Worm (Caenorhabditis elegans) whole organism, young adult: Measurements from ENCODE around the gene F13D12.10.

Experiments used
- B0019.2 ChIP-seq: fragments of 200-800 bp; sonication (Bioruptor generic); conservative IDR thresholded peaks from 2 replicates; pipeline ENCODE4 v1.3.6; 2022; ENCODE audit warnings: missing genetic modification reagents, missing genetic modification characterization, missing compliant biosample characterization
- C17E4.6 ChIP-seq: fragments of 200-800 bp; sonication (Bioruptor generic); IDR thresholded peaks from 2 replicates; pipeline ENCODE4 v1.3.6; 2022; ENCODE audit warnings: missing genetic modification reagents, missing genetic modification characterization, missing compliant biosample characterization
- F22D6.2 ChIP-seq: sonication (generic microtip); optimal IDR thresholded peaks from 2 replicates; lab custom pipeline; 2016; ENCODE audit warnings: mild to moderate bottlenecking, missing genetic modification characterization, missing compliant biosample characterization
- F37B4.10 ChIP-seq: fragments of 200-800 bp; sonication (Bioruptor generic); IDR thresholded peaks from 2 replicates; pipeline ENCODE4 v1.3.6; 2022; ENCODE audit warnings: missing genetic modification characterization, missing compliant biosample characterization
- F52B5.7 ChIP-seq: sonication (generic microtip); optimal IDR thresholded peaks from 2 replicates; lab custom pipeline; 2016; ENCODE audit warnings: mild to moderate bottlenecking, missing genetic modification characterization, missing compliant biosample characterization
- F57A8.1 ChIP-seq: fragments of 200-800 bp; sonication (Bioruptor generic); optimal IDR thresholded peaks from 2 replicates; lab custom pipeline; 2018; ENCODE audit warnings: mild to moderate bottlenecking, missing genetic modification characterization, moderate library complexity, missing compliant biosample characterization
- F57C9.4 ChIP-seq: sonication (generic microtip); optimal IDR thresholded peaks from 2 replicates; lab custom pipeline; 2017; ENCODE audit warnings: mild to moderate bottlenecking, missing genetic modification characterization, missing compliant biosample characterization
- K12H6.12 ChIP-seq: fragments of 200-800 bp; sonication (Bioruptor generic); optimal IDR thresholded peaks from 2 replicates; lab custom pipeline; 2018; ENCODE audit warnings: mild to moderate bottlenecking, missing genetic modification characterization, missing compliant biosample characterization
- T07F8.4 ChIP-seq: sonication (generic microtip); optimal IDR thresholded peaks from 2 replicates; lab custom pipeline; 2016; ENCODE audit warnings: mild to moderate bottlenecking, missing genetic modification characterization, moderate library complexity, missing compliant biosample characterization
- Y95B8A.8 ChIP-seq: fragments of 200-800 bp; sonication (Bioruptor generic); IDR thresholded peaks from 2 replicates; pipeline ENCODE4 v1.3.6; 2022; ENCODE audit warnings: missing genetic modification reagents, missing genetic modification characterization, missing compliant biosample characterization
- ama-1 ChIP-seq, 3 experiments: fragments of 150-350 bp in 1 of 3; sonication (generic microtip) in 2 of 3; optimal IDR thresholded peaks; 2 replicates each; lab custom pipeline; 2014 to 2018; ENCODE audit warnings: missing biosample characterization in 2 of 3, missing genetic modification characterization in 2 of 3, missing genetic modification reagents in 2 of 3
- aptf-3 ChIP-seq: fragments of 200-800 bp; sonication (Bioruptor generic); IDR thresholded peaks from 2 replicates; pipeline ENCODE4 v1.3.6; 2022; ENCODE audit warnings: missing genetic modification characterization, missing compliant biosample characterization
- athp-1 ChIP-seq: sonication (generic microtip); optimal IDR thresholded peaks from 2 replicates; lab custom pipeline; 2017; ENCODE audit warnings: mild to moderate bottlenecking, missing genetic modification characterization, missing compliant biosample characterization
- bed-2 ChIP-seq: fragments of 200-800 bp; sonication (Bioruptor generic); IDR thresholded peaks from 2 replicates; pipeline ENCODE4 v1.3.6; 2022; ENCODE audit warnings: missing genetic modification reagents, missing genetic modification characterization, missing compliant biosample characterization
- cebp-1 ChIP-seq, 2 experiments: fragments of 200-800 bp in 1 of 2; sonication (Bioruptor generic) in 1 of 2; sonication (generic microtip) in 1 of 2; IDR thresholded peaks in 1 of 2; optimal IDR thresholded peaks in 1 of 2; 2 replicates each; pipeline versions ENCODE4 v1.3.6 to Lab custom; 2017 to 2022; ENCODE audit warnings: missing compliant biosample characterization in 2 of 2, missing genetic modification characterization in 2 of 2, mild to moderate bottlenecking in 1 of 2, missing genetic modification reagents in 1 of 2, moderate library complexity in 1 of 2
- ceh-27 ChIP-seq: fragments of 200-800 bp; sonication (Bioruptor generic); optimal IDR thresholded peaks from 2 replicates; lab custom pipeline; 2018; ENCODE audit warnings: mild to moderate bottlenecking, missing genetic modification characterization, moderate library complexity, missing compliant biosample characterization
- ceh-40 ChIP-seq: fragments of 200-800 bp; sonication (Bioruptor generic); IDR thresholded peaks from 2 replicates; pipeline ENCODE4 v1.3.6; 2022; ENCODE audit warnings: missing genetic modification characterization, missing compliant biosample characterization
- ceh-79 ChIP-seq: sonication (generic microtip); optimal IDR thresholded peaks from 2 replicates; lab custom pipeline; 2017; ENCODE audit warnings: mild to moderate bottlenecking, missing genetic modification characterization, missing compliant biosample characterization
- ceh-91 ChIP-seq: fragments of 200-800 bp; sonication (Bioruptor generic); IDR thresholded peaks from 2 replicates; pipeline ENCODE4 v1.3.6; 2022; ENCODE audit warnings: missing genetic modification reagents, missing genetic modification characterization, missing compliant biosample characterization
- chd-7 ChIP-seq: sonication (generic microtip); optimal IDR thresholded peaks from 2 replicates; lab custom pipeline; 2016; ENCODE audit warnings: mild to moderate bottlenecking, missing genetic modification characterization, moderate library complexity, missing compliant biosample characterization
- dox-1 ChIP-seq: fragments of 200-800 bp; sonication (Bioruptor generic); IDR thresholded peaks from 2 replicates; pipeline ENCODE4 v1.3.6; 2022; ENCODE audit warnings: missing genetic modification reagents, missing genetic modification characterization, missing compliant biosample characterization
- dpl-1 ChIP-seq: fragments of 150-350 bp; optimal IDR thresholded peaks from 2 replicates; lab custom pipeline; 2014; ENCODE audit warnings: missing biosample characterization, missing genetic modification reagents, missing genetic modification characterization
- efl-1 ChIP-seq: fragments of 150-350 bp; optimal IDR thresholded peaks from 2 replicates; lab custom pipeline; 2014; ENCODE audit warnings: missing biosample characterization, missing genetic modification reagents, missing genetic modification characterization
- fkh-3 ChIP-seq: sonication (generic microtip); optimal IDR thresholded peaks from 2 replicates; lab custom pipeline; 2016; ENCODE audit warnings: mild to moderate bottlenecking, missing genetic modification characterization, missing compliant biosample characterization
- hmg-1.2 ChIP-seq: fragments of 200-800 bp; sonication (Bioruptor generic); IDR thresholded peaks from 2 replicates; pipeline ENCODE4 v1.3.6; 2022; ENCODE audit warnings: missing genetic modification reagents, missing genetic modification characterization, missing compliant biosample characterization
- hsf-1 ChIP-seq: fragments of 200-800 bp; sonication (Bioruptor generic); IDR thresholded peaks from 2 replicates; pipeline ENCODE4 v1.3.6; 2022; ENCODE audit warnings: missing genetic modification reagents, missing genetic modification characterization, missing compliant biosample characterization
- lin-26 ChIP-seq: fragments of 200-800 bp; sonication (Bioruptor generic); IDR thresholded peaks from 2 replicates; pipeline ENCODE4 v1.3.6; 2022; ENCODE audit warnings: missing genetic modification reagents, missing genetic modification characterization, missing compliant biosample characterization
- lin-35 ChIP-seq, 3 experiments: fragments of 150-350 bp in 2 of 3; sonication (generic microtip) in 1 of 3; optimal IDR thresholded peaks; 2 replicates each; lab custom pipeline; 2014 to 2018; ENCODE audit warnings: missing biosample characterization in 3 of 3, missing genetic modification characterization in 3 of 3, missing genetic modification reagents in 3 of 3
- lin-40 ChIP-seq: sonication (generic microtip); optimal IDR thresholded peaks from 2 replicates; lab custom pipeline; 2016; ENCODE audit warnings: missing genetic modification characterization, mild to moderate bottlenecking, missing compliant biosample characterization, missing genotype, missing genetic modification reagents
- lin-54 ChIP-seq: fragments of 200-800 bp; sonication (Bioruptor generic); optimal IDR thresholded peaks from 2 replicates; lab custom pipeline; 2018; ENCODE audit warnings: mild to moderate bottlenecking, missing genetic modification characterization, missing compliant biosample characterization
- madf-8 ChIP-seq: fragments of 200-800 bp; sonication (Bioruptor generic); conservative IDR thresholded peaks from 2 replicates; pipeline ENCODE4 v1.3.6; 2022; ENCODE audit warnings: missing genetic modification reagents, missing genetic modification characterization, missing compliant biosample characterization
- mel-28 ChIP-seq: sonication (generic microtip); optimal IDR thresholded peaks from 2 replicates; lab custom pipeline; 2016; ENCODE audit warnings: borderline replicate concordance, mild to moderate bottlenecking, missing genetic modification characterization, missing compliant biosample characterization
- mes-4 ChIP-seq: sonication (generic microtip); optimal IDR thresholded peaks from 2 replicates; lab custom pipeline; 2016; ENCODE audit warnings: missing genotype, missing genetic modification characterization, missing compliant biosample characterization
- nhr-120 ChIP-seq: fragments of 200-800 bp; sonication (Bioruptor generic); IDR thresholded peaks from 2 replicates; pipeline ENCODE4 v1.3.6; 2022; ENCODE audit warnings: missing genetic modification characterization, missing compliant biosample characterization
- nhr-179 ChIP-seq: sonication (generic microtip); optimal IDR thresholded peaks from 2 replicates; lab custom pipeline; 2016; ENCODE audit warnings: mild to moderate bottlenecking, missing genetic modification characterization, missing compliant biosample characterization
- pha-4 ChIP-seq: fragments of 150-350 bp; sonication (generic microtip); optimal IDR thresholded peaks from 2 replicates; lab custom pipeline; 2014; ENCODE audit warnings: missing biosample characterization, missing genetic modification reagents, missing genetic modification characterization
- snpc-3.4 ChIP-seq: sonication (generic microtip); optimal IDR thresholded peaks from 2 replicates; lab custom pipeline; 2017; ENCODE audit warnings: missing genetic modification characterization, mild to moderate bottlenecking, missing compliant biosample characterization, antibody characterized with exemption, moderate library complexity, missing genotype, missing genetic modification reagents
- snpc-4 ChIP-seq, 5 experiments: fragments of 150-350 bp in 1 of 5; sonication (generic microtip) in 4 of 5; optimal IDR thresholded peaks; 2 replicates each; lab custom pipeline; 2014 to 2018; ENCODE audit warnings: missing genetic modification characterization in 5 of 5, missing biosample characterization in 3 of 5, antibody characterized with exemption in 2 of 5, mild to moderate bottlenecking in 2 of 5, missing compliant biosample characterization in 2 of 5, missing genotype in 2 of 5, moderate library complexity in 2 of 5, missing genetic modification reagents in 1 of 5
- zfh-2 ChIP-seq: fragments of 200-800 bp; sonication (Bioruptor generic); conservative IDR thresholded peaks from 2 replicates; pipeline ENCODE4 v1.3.6; 2022; ENCODE audit warnings: missing genetic modification reagents, missing genetic modification characterization, missing compliant biosample characterization
- zim-3 ChIP-seq: sonication (generic microtip); optimal IDR thresholded peaks from 2 replicates; lab custom pipeline; 2017; ENCODE audit warnings: mild to moderate bottlenecking, missing genetic modification characterization, moderate library complexity, missing compliant biosample characterization
- ztf-18 ChIP-seq: sonication (generic microtip); optimal IDR thresholded peaks from 2 replicates; lab custom pipeline; 2016; ENCODE audit warnings: missing genotype, mild to moderate bottlenecking, missing genetic modification characterization, missing compliant biosample characterization
- ztf-25 ChIP-seq: fragments of 200-800 bp; sonication (Bioruptor generic); IDR thresholded peaks from 2 replicates; pipeline ENCODE4 v1.3.6; 2022; ENCODE audit warnings: missing genetic modification reagents, missing genetic modification characterization, missing compliant biosample characterization

Gene F13D12.10

ce11 chrII:11724362-11724761, 10.8 kb downstream of the F13D12.10 start:
- 0 out of 2 replicates have a peak, but pooled peaks have one; percentile 40 for TF ChIP-seq zfh-2 (GFP tag; lab: Robert Waterston, UW)
- TF ChIP-seq lin-40 (tag; lab: Kevin White, UChicago), result peak; percentile 34
- TF ChIP-seq F52B5.7 (tag; lab: Kevin White, UChicago), result no peak
- peak; percentile 29 for TF ChIP-seq efl-1 (GFP tag; lab: Kevin White, UChicago)
- TF ChIP-seq cebp-1 (GFP tag; IDR thresholded peaks at IDR 0.05; lab: Robert Waterston, UW), result no peak
- peak; percentile 33 for TF ChIP-seq cebp-1 (tag; optimal IDR thresholded peaks at IDR 0.05; lab: Kevin White, UChicago)
- peak in 1 of 3 experiments; percentile 9 for TF ChIP-seq lin-35 (GFP tag; optimal IDR thresholded peaks at IDR 0.05; lab: Kevin White, UChicago)
- TF ChIP-seq Y95B8A.8 (GFP tag; lab: Robert Waterston, UW), result no peak
- no peak for TF ChIP-seq snpc-4 (GFP tag; optimal IDR thresholded peaks at IDR 0.05; lab: Kevin White, UChicago)
- peak in 1 of 4 experiments; percentile 5 for TF ChIP-seq snpc-4 (tag; optimal IDR thresholded peaks at IDR 0.05; lab: Kevin White, UChicago)
- peak; percentile 53; the same call in 1 of the 2 replicates for TF ChIP-seq hmg-1.2 (GFP tag; lab: Robert Waterston, UW)
- no peak for TF ChIP-seq dpl-1
- TF ChIP-seq F57A8.1 (GFP tag; lab: Kevin White, UChicago), result no peak
- TF ChIP-seq K12H6.12 (tag; lab: Kevin White, UChicago), result peak; percentile 26

ce11 chrII:11725615-11726014, 12.0 kb downstream of the F13D12.10 start:
- TF ChIP-seq zfh-2 (GFP tag; lab: Robert Waterston, UW), result peak; percentile 52; the same call in 1 of the 2 replicates
- no peak for TF ChIP-seq athp-1 (tag; lab: Kevin White, UChicago)
- no peak for TF ChIP-seq ceh-91 (GFP tag; lab: Robert Waterston, UW)
- TF ChIP-seq chd-7 (tag; lab: Kevin White, UChicago), result peak; percentile 3
- TF ChIP-seq mes-4 (tag; lab: Kevin White, UChicago), result no peak

ce11 chrII:11726470-11727106, 13.0 kb downstream of the F13D12.10 start, which contains the start of gene F13D12.5:
TSS of gene F13D12.5 (plus strand) at chrII:11726814.
- TF ChIP-seq F57C9.4 (tag; lab: Kevin White, UChicago) (no peak), B0019.2 (GFP tag; lab: Robert Waterston, UW) (peak; percentile 35; the same call in 1 of the 2 replicates), hsf-1 (peak; percentile 61; the same call in 1 of the 2 replicates), ama-1 (optimal IDR thresholded peaks at IDR 0.05; lab: Kevin White, UChicago) (no peak), ama-1 (GFP tag; optimal IDR thresholded peaks at IDR 0.05; lab: Kevin White, UChicago) (no peak), zfh-2 (GFP tag; lab: Robert Waterston, UW) (peak; percentile 87), bed-2 (GFP tag; lab: Robert Waterston, UW) (no peak), zim-3 (tag; lab: Kevin White, UChicago) (peak; percentile 44), F37B4.10 (GFP tag; lab: Robert Waterston, UW) (no peak), lin-26 (GFP tag; lab: Robert Waterston, UW) (0 out of 2 replicates have a peak, but pooled peaks have one; percentile 60), cebp-1 (GFP tag; IDR thresholded peaks at IDR 0.05; lab: Robert Waterston, UW) (no peak), cebp-1 (tag; optimal IDR thresholded peaks at IDR 0.05; lab: Kevin White, UChicago) (peak; percentile 14), fkh-3 (tag; lab: Kevin White, UChicago) (no peak), dox-1 (peak; percentile 43), aptf-3 (GFP tag; lab: Robert Waterston, UW) (no peak), C17E4.6 (GFP tag; lab: Robert Waterston, UW) (0 out of 2 replicates have a peak, but pooled peaks have one; percentile 9), ceh-27 (GFP tag; lab: Kevin White, UChicago) (no peak), T07F8.4 (no peak), nhr-179 (tag; lab: Kevin White, UChicago) (no peak), F22D6.2 (no peak), ceh-40 (GFP tag; lab: Robert Waterston, UW) (no peak), ztf-25 (no peak), nhr-120 (GFP tag; lab: Robert Waterston, UW) (no peak), F57A8.1 (GFP tag; lab: Kevin White, UChicago) (no peak), lin-54 (peak; percentile 84), madf-8 (GFP tag; lab: Robert Waterston, UW) (peak; percentile 89), mel-28 (tag; lab: Kevin White, UChicago) (no peak), pha-4 (tag; lab: Kevin White, UChicago) (no peak), snpc-3.4 (peak; percentile 71), ztf-18 (tag; lab: Kevin White, UChicago) (peak; percentile 6), ceh-79 (no peak)
